Fruit fly (Drosophila melanogaster) whole organism, pupa: Measurements from ENCODE around the gene CG15343.

Experiments used
- CG10348 ChIP-seq: fragments of 200-800 bp; sonication (Bioruptor generic); IDR thresholded peaks from 2 replicates; pipeline ENCODE4 v1.3.6; 2022; ENCODE audit warnings: missing biosample characterization, missing genetic modification characterization
- CG12605 ChIP-seq: fragments of 200-800 bp; sonication (Bioruptor generic); IDR thresholded peaks from 2 replicates; pipeline ENCODE4 v1.3.6; 2022; ENCODE audit warnings: missing biosample characterization, missing genetic modification characterization
- CG13204 ChIP-seq: fragments of 200-800 bp; sonication (Bioruptor generic); optimal IDR thresholded peaks from 2 replicates; lab custom pipeline; 2018; ENCODE audit warnings: missing biosample characterization, mild to moderate bottlenecking, missing genetic modification characterization, moderate library complexity
- CG14655 ChIP-seq: fragments of 200-800 bp; sonication (Bioruptor generic); optimal IDR thresholded peaks from 3 replicates; lab custom pipeline; 2017; ENCODE audit warnings: mild to moderate bottlenecking, missing biosample characterization, missing genetic modification reagents, missing genetic modification characterization
- CG15710 ChIP-seq: fragments of 200-800 bp; sonication (Bioruptor generic); optimal IDR thresholded peaks from 2 replicates; lab custom pipeline; 2018; ENCODE audit warnings: missing biosample characterization, mild to moderate bottlenecking, missing genetic modification characterization, moderate library complexity
- CG17806 ChIP-seq: fragments of 200-800 bp; sonication (Bioruptor generic); optimal IDR thresholded peaks from 2 replicates; lab custom pipeline; 2018; ENCODE audit warnings: missing biosample characterization, mild to moderate bottlenecking, missing genetic modification characterization, moderate library complexity
- CG32121 ChIP-seq: fragments of 200-800 bp; sonication (Bioruptor generic); IDR thresholded peaks from 2 replicates; pipeline ENCODE4 v1.3.6; 2022; ENCODE audit warnings: missing biosample characterization, missing genetic modification characterization
- CG34367 ChIP-seq: fragments of 200-800 bp; sonication (Bioruptor generic); optimal IDR thresholded peaks from 2 replicates; lab custom pipeline; 2018; ENCODE audit warnings: missing biosample characterization, mild to moderate bottlenecking, missing genetic modification characterization
- CG4496 ChIP-seq: fragments of 200-800 bp; sonication (Bioruptor generic); IDR thresholded peaks from 3 replicates; pipeline ENCODE4 v1.3.6; 2022; ENCODE audit warnings: missing biosample characterization, missing genetic modification characterization
- CG8159 ChIP-seq: fragments of 200-800 bp; sonication (Bioruptor generic); optimal IDR thresholded peaks from 3 replicates; lab custom pipeline; 2018; ENCODE audit warnings: missing biosample characterization, mild to moderate bottlenecking, missing genetic modification characterization, moderate library complexity
- CG8301 ChIP-seq: fragments of 200-800 bp; sonication (Bioruptor generic); optimal IDR thresholded peaks from 2 replicates; lab custom pipeline; 2018; ENCODE audit warnings: missing biosample characterization, mild to moderate bottlenecking, missing genetic modification characterization
- CG9948 ChIP-seq: fragments of 200-800 bp; sonication (Bioruptor generic); optimal IDR thresholded peaks from 2 replicates; lab custom pipeline; 2018; ENCODE audit warnings: missing biosample characterization, mild to moderate bottlenecking, missing genetic modification characterization, moderate library complexity
- D1 ChIP-seq: fragments of 200-800 bp; sonication (Bioruptor generic); optimal IDR thresholded peaks from 2 replicates; lab custom pipeline; 2018; ENCODE audit warnings: missing biosample characterization, mild to moderate bottlenecking, missing genetic modification characterization, moderate library complexity
- EcR ChIP-seq: fragments of 200-800 bp; sonication (Bioruptor generic); optimal IDR thresholded peaks from 3 replicates; lab custom pipeline; 2019; ENCODE audit warnings: missing biosample characterization, missing genetic modification characterization, mild to moderate bottlenecking, moderate library complexity, missing genetic modification reagents
- Ets98B ChIP-seq: fragments of 200-800 bp; sonication (Bioruptor generic); IDR thresholded peaks from 2 replicates; pipeline ENCODE4 v1.3.6; 2022; ENCODE audit warnings: missing biosample characterization, missing genetic modification characterization
- Pif1A ChIP-seq: fragments of 200-800 bp; sonication (Bioruptor generic); optimal IDR thresholded peaks from 3 replicates; lab custom pipeline; 2016; ENCODE audit warnings: missing biosample characterization, missing genetic modification characterization
- Pif1B ChIP-seq: fragments of 200-800 bp; sonication (Bioruptor generic); optimal IDR thresholded peaks from 3 replicates; lab custom pipeline; 2016; ENCODE audit warnings: missing biosample characterization, missing genetic modification characterization
- Snoo ChIP-seq: fragments of 200-800 bp; sonication (Bioruptor generic); optimal IDR thresholded peaks from 3 replicates; lab custom pipeline; 2017; ENCODE audit warnings: missing biosample characterization, mild to moderate bottlenecking, missing genetic modification characterization, inconsistent platforms
- fd96Ca ChIP-seq: fragments of 200-800 bp; sonication (Bioruptor generic); IDR thresholded peaks from 3 replicates; pipeline ENCODE4 v1.3.6; 2022; ENCODE audit warnings: missing biosample characterization, missing genetic modification characterization
- gl ChIP-seq: fragments of 200-800 bp; sonication (Bioruptor generic); optimal IDR thresholded peaks from 2 replicates; lab custom pipeline; 2018; ENCODE audit warnings: missing biosample characterization, mild to moderate bottlenecking, missing genetic modification characterization
- rn ChIP-seq: fragments of 200-800 bp; sonication (Bioruptor generic); IDR thresholded peaks from 2 replicates; pipeline ENCODE4 v1.3.6; 2022; ENCODE audit warnings: missing biosample characterization, missing genetic modification characterization

CG15343 gene

dm6 chrX:8252284-8252886 is 21.2 kb downstream of the CG15343 start, which contains the start of gene CG1632:
Gene CG1632 (plus strand): TSS chrX:8252670.
- TF ChIP-seq rn (GFP tag; lab: Robert Waterston, UW) (0 out of 2 replicates have a peak, but pooled peaks have one; percentile 28), EcR (GFP tag; lab: Kevin White, UChicago) (no peak), Pif1A (GFP tag; lab: Kevin White, UChicago) (peak; percentile 81), CG15710 (tag; lab: Kevin White, UChicago) (peak; percentile 74), CG4496 (GFP tag; lab: Robert Waterston, UW) (peak; percentile 82), Ets98B (GFP tag; lab: Robert Waterston, UW) (peak; percentile 67), CG8301 (tag; lab: Kevin White, UChicago) (peak; percentile 93), CG17806 (tag; lab: Kevin White, UChicago) (peak; percentile 83), D1 (tag; lab: Kevin White, UChicago) (no peak), CG8159 (tag; lab: Kevin White, UChicago) (peak; percentile 78), CG12605 (GFP tag; lab: Robert Waterston, UW) (peak; percentile 79), CG9948 (tag; lab: Kevin White, UChicago) (peak; percentile 84), Snoo (tag; lab: Kevin White, UChicago) (peak; percentile 77), CG32121 (GFP tag; lab: Robert Waterston, UW) (peak; percentile 69), Pif1B (GFP tag; lab: Kevin White, UChicago) (peak; percentile 76), CG14655 (GFP tag; lab: Kevin White, UChicago) (peak; percentile 94), fd96Ca (GFP tag; lab: Robert Waterston, UW) (peak; percentile 64; the same call in 2 of the 3 replicates), gl (tag; lab: Kevin White, UChicago) (peak; percentile 55), CG34367 (tag; lab: Kevin White, UChicago) (peak; percentile 77), CG13204 (GFP tag; lab: Kevin White, UChicago) (peak; percentile 36), CG10348 (GFP tag; lab: Robert Waterston, UW) (no peak)

- TF ChIP-seq CG15710 (tag; lab: Kevin White, UChicago), result no peak
- no peak for TF ChIP-seq CG8301 (tag; lab: Kevin White, UChicago)
- no peak for TF ChIP-seq CG9948 (tag; lab: Kevin White, UChicago)
- no peak for TF ChIP-seq Ets98B (GFP tag; lab: Robert Waterston, UW)
- no peak for TF ChIP-seq CG12605 (GFP tag; lab: Robert Waterston, UW)
- no peak for TF ChIP-seq CG4496 (GFP tag; lab: Robert Waterston, UW)
- no peak for TF ChIP-seq Snoo (tag; lab: Kevin White, UChicago)
- TF ChIP-seq CG13204 (GFP tag; lab: Kevin White, UChicago), result no peak
- TF ChIP-seq, all 21 proteins: peak for 0
These were observed 22.2 kb downstream of the CG15343 start, which contains the start of gene ND-75 for dm6 chrX:8251268-8251996. Gene ND-75 (minus strand): TSS chrX:8251687.

dm6 chrX:8243966-8244895 is 29.4 kb downstream of the CG15343 start, which contains the start of gene sni:
Gene sni (minus strand): TSS chrX:8244016.
- TF ChIP-seq CG15710 (tag; lab: Kevin White, UChicago) (peak; percentile 20), CG9948 (tag; lab: Kevin White, UChicago) (peak; percentile 40), CG4496 (GFP tag; lab: Robert Waterston, UW) (0 out of 3 replicates have a peak, but pooled peaks have one; percentile 43), CG8159 (tag; lab: Kevin White, UChicago) (peak; percentile 39), fd96Ca (GFP tag; lab: Robert Waterston, UW) (peak; percentile 11; the same call in 1 of the 3 replicates), gl (tag; lab: Kevin White, UChicago) (peak; percentile 14), Pif1A (GFP tag; lab: Kevin White, UChicago) (peak; percentile 46), CG8301 (tag; lab: Kevin White, UChicago) (peak; percentile 39), Ets98B (GFP tag; lab: Robert Waterston, UW) (peak; percentile 46), CG10348 (GFP tag; lab: Robert Waterston, UW) (no peak), CG32121 (GFP tag; lab: Robert Waterston, UW) (peak; percentile 41; the same call in 1 of the 2 replicates), EcR (GFP tag; lab: Kevin White, UChicago) (no peak), CG17806 (tag; lab: Kevin White, UChicago) (peak; percentile 29), D1 (tag; lab: Kevin White, UChicago) (no peak), CG14655 (GFP tag; lab: Kevin White, UChicago) (no peak), Snoo (tag; lab: Kevin White, UChicago) (peak; percentile 29), CG34367 (tag; lab: Kevin White, UChicago) (peak; percentile 4), CG12605 (GFP tag; lab: Robert Waterston, UW) (peak; percentile 25; the same call in 1 of the 2 replicates)
- TF ChIP-seq, all 21 proteins: peak for 14

dm6 chrX:8243251-8243650 is 30.4 kb downstream of the CG15343 start:
- TF ChIP-seq Ets98B (GFP tag; lab: Robert Waterston, UW), result no peak
- TF ChIP-seq D1 (tag; lab: Kevin White, UChicago), result no peak
- TF ChIP-seq gl (tag; lab: Kevin White, UChicago), result no peak
- no peak for TF ChIP-seq CG8159 (tag; lab: Kevin White, UChicago)
- TF ChIP-seq CG8301 (tag; lab: Kevin White, UChicago), result no peak
- no peak for TF ChIP-seq CG13204 (GFP tag; lab: Kevin White, UChicago)
- TF ChIP-seq Pif1A (GFP tag; lab: Kevin White, UChicago), result no peak
